Worm (Caenorhabditis elegans) whole organism, young adult: ENCODE data around the gene btb-18.

Experiments used
- B0019.2 ChIP-seq: fragments of 200-800 bp; sonication (Bioruptor generic); conservative IDR thresholded peaks from 2 replicates; pipeline ENCODE4 v1.3.6; 2022; ENCODE audit warnings: missing genetic modification reagents, missing genetic modification characterization, missing compliant biosample characterization
- B0261.1 ChIP-seq: sonication (generic microtip); optimal IDR thresholded peaks from 2 replicates; lab custom pipeline; 2016; ENCODE audit warnings: mild to moderate bottlenecking, missing genetic modification characterization, moderate library complexity, missing compliant biosample characterization
- B0336.3 ChIP-seq: fragments of 200-800 bp; sonication (Bioruptor generic); IDR thresholded peaks from 2 replicates; pipeline ENCODE4 v1.3.6; 2022; ENCODE audit warnings: missing genetic modification characterization, missing compliant biosample characterization
- C17E4.6 ChIP-seq: fragments of 200-800 bp; sonication (Bioruptor generic); IDR thresholded peaks from 2 replicates; pipeline ENCODE4 v1.3.6; 2022; ENCODE audit warnings: missing genetic modification reagents, missing genetic modification characterization, missing compliant biosample characterization
- F10E7.11 ChIP-seq: sonication (generic microtip); optimal IDR thresholded peaks from 2 replicates; lab custom pipeline; 2017; ENCODE audit warnings: mild to moderate bottlenecking, missing genetic modification characterization, moderate library complexity, missing compliant biosample characterization
- F39B2.1 ChIP-seq: fragments of 200-800 bp; sonication (Bioruptor generic); IDR thresholded peaks from 2 replicates; pipeline ENCODE4 v1.3.6; 2022; ENCODE audit warnings: missing genetic modification reagents, missing genetic modification characterization, missing compliant biosample characterization
- F49E8.2 ChIP-seq: sonication (generic microtip); optimal IDR thresholded peaks from 3 replicates; lab custom pipeline; 2017; ENCODE audit warnings: missing genetic modification characterization, mild to moderate bottlenecking, missing compliant biosample characterization, antibody characterized with exemption, moderate library complexity; ENCODE audit not compliant: insufficient read depth
- F52B5.7 ChIP-seq: sonication (generic microtip); optimal IDR thresholded peaks from 2 replicates; lab custom pipeline; 2016; ENCODE audit warnings: mild to moderate bottlenecking, missing genetic modification characterization, missing compliant biosample characterization
- T26A5.8 ChIP-seq: sonication (generic microtip); optimal IDR thresholded peaks from 2 replicates; lab custom pipeline; 2016; ENCODE audit warnings: missing genetic modification characterization, missing compliant biosample characterization
- Y53G8AR.9 ChIP-seq: fragments of 200-800 bp; sonication (Bioruptor generic); conservative IDR thresholded peaks from 2 replicates; pipeline ENCODE4 v1.3.6; 2022; ENCODE audit warnings: missing genetic modification reagents, missing genetic modification characterization, missing compliant biosample characterization
- Y79H2A.3 ChIP-seq: fragments of 200-800 bp; sonication (Bioruptor generic); conservative IDR thresholded peaks from 2 replicates; pipeline ENCODE4 v1.3.6; 2022; ENCODE audit warnings: missing genetic modification reagents, missing genetic modification characterization, missing compliant biosample characterization
- ZK185.1 ChIP-seq: sonication (generic microtip); optimal IDR thresholded peaks from 2 replicates; lab custom pipeline; 2016; ENCODE audit warnings: mild to moderate bottlenecking, missing genetic modification characterization, missing compliant biosample characterization; ENCODE audit not compliant: poor library complexity, severe bottlenecking
- atf-7 ChIP-seq: sonication (generic microtip); optimal IDR thresholded peaks from 2 replicates; lab custom pipeline; 2017; ENCODE audit warnings: mild to moderate bottlenecking, missing genetic modification characterization, missing compliant biosample characterization
- bed-2 ChIP-seq: fragments of 200-800 bp; sonication (Bioruptor generic); IDR thresholded peaks from 2 replicates; pipeline ENCODE4 v1.3.6; 2022; ENCODE audit warnings: missing genetic modification reagents, missing genetic modification characterization, missing compliant biosample characterization
- ccch-3 ChIP-seq: fragments of 200-800 bp; sonication (Bioruptor generic); optimal IDR thresholded peaks from 2 replicates; lab custom pipeline; 2018; ENCODE audit warnings: mild to moderate bottlenecking, missing genetic modification characterization, missing compliant biosample characterization
- cebp-1 ChIP-seq, 2 experiments: fragments of 200-800 bp in 1 of 2; sonication (Bioruptor generic) in 1 of 2; sonication (generic microtip) in 1 of 2; IDR thresholded peaks in 1 of 2; optimal IDR thresholded peaks in 1 of 2; 2 replicates each; pipeline versions ENCODE4 v1.3.6 to Lab custom; 2017 to 2022; ENCODE audit warnings: missing compliant biosample characterization in 2 of 2, missing genetic modification characterization in 2 of 2, mild to moderate bottlenecking in 1 of 2, missing genetic modification reagents in 1 of 2, moderate library complexity in 1 of 2
- dpl-1 ChIP-seq: fragments of 150-350 bp; optimal IDR thresholded peaks from 2 replicates; lab custom pipeline; 2014; ENCODE audit warnings: missing biosample characterization, missing genetic modification reagents, missing genetic modification characterization
- egl-18 ChIP-seq: fragments of 200-800 bp; sonication (Bioruptor generic); IDR thresholded peaks from 2 replicates; pipeline ENCODE4 v1.3.6; 2022; ENCODE audit warnings: missing genetic modification reagents, missing genetic modification characterization, missing compliant biosample characterization
- fkh-3 ChIP-seq: sonication (generic microtip); optimal IDR thresholded peaks from 2 replicates; lab custom pipeline; 2016; ENCODE audit warnings: mild to moderate bottlenecking, missing genetic modification characterization, missing compliant biosample characterization
- hlh-12 ChIP-seq: sonication (generic microtip); optimal IDR thresholded peaks from 2 replicates; lab custom pipeline; 2016; ENCODE audit warnings: missing genetic modification characterization, missing compliant biosample characterization
- hsf-1 ChIP-seq: fragments of 200-800 bp; sonication (Bioruptor generic); IDR thresholded peaks from 2 replicates; pipeline ENCODE4 v1.3.6; 2022; ENCODE audit warnings: missing genetic modification reagents, missing genetic modification characterization, missing compliant biosample characterization
- lin-40 ChIP-seq: sonication (generic microtip); optimal IDR thresholded peaks from 2 replicates; lab custom pipeline; 2016; ENCODE audit warnings: missing genetic modification characterization, mild to moderate bottlenecking, missing compliant biosample characterization, missing genotype, missing genetic modification reagents
- lir-1 ChIP-seq: fragments of 200-800 bp; sonication (Bioruptor generic); conservative IDR thresholded peaks from 2 replicates; pipeline ENCODE4 v1.3.6; 2022; ENCODE audit warnings: missing genetic modification reagents, missing genetic modification characterization, missing compliant biosample characterization
- lsy-27 ChIP-seq: sonication (generic microtip); optimal IDR thresholded peaks from 2 replicates; lab custom pipeline; 2017; ENCODE audit warnings: missing genetic modification characterization, mild to moderate bottlenecking, missing compliant biosample characterization, antibody characterized with exemption, missing genotype, borderline replicate concordance; ENCODE audit not compliant: insufficient read depth
- madf-6 ChIP-seq: fragments of 200-800 bp; sonication (Bioruptor generic); IDR thresholded peaks from 2 replicates; pipeline ENCODE4 v1.3.6; 2022; ENCODE audit warnings: missing genetic modification reagents, missing genetic modification characterization, missing compliant biosample characterization
- mcd-1 ChIP-seq: fragments of 200-800 bp; sonication (Bioruptor generic); IDR thresholded peaks from 2 replicates; pipeline ENCODE4 v1.3.6; 2022; ENCODE audit warnings: missing genetic modification reagents, missing genetic modification characterization, missing compliant biosample characterization
- nhr-120 ChIP-seq: fragments of 200-800 bp; sonication (Bioruptor generic); IDR thresholded peaks from 2 replicates; pipeline ENCODE4 v1.3.6; 2022; ENCODE audit warnings: missing genetic modification characterization, missing compliant biosample characterization
- nhr-179 ChIP-seq: sonication (generic microtip); optimal IDR thresholded peaks from 2 replicates; lab custom pipeline; 2016; ENCODE audit warnings: mild to moderate bottlenecking, missing genetic modification characterization, missing compliant biosample characterization
- nhr-27 ChIP-seq: fragments of 200-800 bp; sonication (Bioruptor generic); optimal IDR thresholded peaks from 2 replicates; lab custom pipeline; 2018; ENCODE audit warnings: mild to moderate bottlenecking, missing genetic modification characterization, moderate library complexity, missing compliant biosample characterization
- pbrm-1 ChIP-seq: fragments of 200-800 bp; sonication (Bioruptor generic); IDR thresholded peaks from 2 replicates; pipeline ENCODE4 v1.3.6; 2022; ENCODE audit warnings: missing genetic modification reagents, missing genetic modification characterization, missing compliant biosample characterization
- rpc-1 ChIP-seq, 2 experiments: fragments of 150-350 bp in 1 of 2; sonication (generic microtip) in 1 of 2; optimal IDR thresholded peaks; 2 replicates each; lab custom pipeline; 2014 to 2018; ENCODE audit warnings: missing biosample characterization in 1 of 2, missing genetic modification characterization in 1 of 2, missing genetic modification reagents in 1 of 2, missing genotype in 1 of 2
- sea-2 ChIP-seq: fragments of 200-800 bp; sonication (Bioruptor generic); IDR thresholded peaks from 2 replicates; pipeline ENCODE4 v1.3.6; 2022; ENCODE audit warnings: missing genetic modification characterization, missing compliant biosample characterization
- tbp1 ChIP-seq: fragments of 200-800 bp; sonication (Bioruptor generic); optimal IDR thresholded peaks from 2 replicates; lab custom pipeline; 2018; ENCODE audit warnings: mild to moderate bottlenecking, missing genetic modification characterization, missing compliant biosample characterization
- tbx-9 ChIP-seq: sonication (generic microtip); optimal IDR thresholded peaks from 2 replicates; lab custom pipeline; 2016; ENCODE audit warnings: borderline replicate concordance, missing genetic modification characterization, inconsistent platforms, missing compliant biosample characterization
- zfh-2 ChIP-seq: fragments of 200-800 bp; sonication (Bioruptor generic); conservative IDR thresholded peaks from 2 replicates; pipeline ENCODE4 v1.3.6; 2022; ENCODE audit warnings: missing genetic modification reagents, missing genetic modification characterization, missing compliant biosample characterization
- zim-3 ChIP-seq: sonication (generic microtip); optimal IDR thresholded peaks from 2 replicates; lab custom pipeline; 2017; ENCODE audit warnings: mild to moderate bottlenecking, missing genetic modification characterization, moderate library complexity, missing compliant biosample characterization
- ztf-18 ChIP-seq: sonication (generic microtip); optimal IDR thresholded peaks from 2 replicates; lab custom pipeline; 2016; ENCODE audit warnings: missing genotype, mild to moderate bottlenecking, missing genetic modification characterization, missing compliant biosample characterization

Gene btb-18

DNA sequence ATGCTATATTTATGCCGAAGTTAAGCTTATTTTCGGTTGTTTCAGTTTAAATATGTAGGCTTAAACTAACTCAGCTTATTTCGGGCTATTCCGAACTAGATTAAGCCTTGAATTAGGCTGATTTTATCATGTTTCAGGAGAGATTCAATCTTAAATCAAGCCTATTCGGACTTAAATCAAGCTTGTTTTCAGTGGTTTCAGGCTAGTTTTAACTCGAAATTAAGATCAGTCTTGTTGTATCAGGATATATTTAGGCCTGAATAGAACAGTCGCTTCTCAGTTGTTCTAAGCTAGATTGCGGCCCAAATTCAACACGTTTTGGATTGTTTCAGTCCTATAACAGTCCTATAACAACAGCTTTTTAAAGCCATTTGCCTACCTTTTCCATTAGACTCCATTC, 46.2 kb upstream of the btb-18 start:
- no peak for TF ChIP-seq hlh-12 (tag; lab: Kevin White, UChicago)
- no peak for TF ChIP-seq ztf-18 (tag; lab: Kevin White, UChicago)
- no peak for TF ChIP-seq nhr-120 (GFP tag; lab: Robert Waterston, UW)
- TF ChIP-seq fkh-3, result no peak
- no peak for TF ChIP-seq lin-40 (tag; lab: Kevin White, UChicago)
- no peak for TF ChIP-seq nhr-27 (tag; lab: Kevin White, UChicago)
- TF ChIP-seq madf-6 (GFP tag; lab: Robert Waterston, UW), result no peak
- no peak for TF ChIP-seq atf-7 (tag; lab: Kevin White, UChicago)
- TF ChIP-seq lsy-27 (tag; lab: Kevin White, UChicago), result no peak
- no peak for TF ChIP-seq zfh-2
- TF ChIP-seq C17E4.6 (GFP tag; lab: Robert Waterston, UW), result no peak
- TF ChIP-seq sea-2 (GFP tag; lab: Robert Waterston, UW), result no peak
- TF ChIP-seq F10E7.11, result no peak
- no peak for TF ChIP-seq Y79H2A.3 (GFP tag; lab: Robert Waterston, UW)
- TF ChIP-seq tbx-9 (tag; lab: Kevin White, UChicago), result no peak
- TF ChIP-seq bed-2, result no peak
- TF ChIP-seq mcd-1, result no peak
- TF ChIP-seq F52B5.7, result no peak
- no peak for TF ChIP-seq zim-3
- no peak for TF ChIP-seq cebp-1 (GFP tag; IDR thresholded peaks at IDR 0.05; lab: Robert Waterston, UW)
- TF ChIP-seq cebp-1 (tag; optimal IDR thresholded peaks at IDR 0.05; lab: Kevin White, UChicago), result no peak
- TF ChIP-seq, all 124 proteins: peak for 0

- TF ChIP-seq B0019.2 (GFP tag; lab: Robert Waterston, UW), result no peak
These were observed 38.8 kb upstream of the btb-18 start, which contains the start of gene gcy-19 for ce11 chrII:3259254-3259653. Gene gcy-19 (minus strand): TSS chrII:3259354.

ce11 chrII:3262504-3262903, 35.5 kb upstream of the btb-18 start, which contains the start of gene F02E11.2:
Gene F02E11.2 (plus strand): TSS chrII:3262804.
- no peak for TF ChIP-seq F10E7.11
- no peak for TF ChIP-seq ccch-3 (GFP tag; lab: Kevin White, UChicago)
- TF ChIP-seq egl-18 (GFP tag; lab: Robert Waterston, UW), result no peak
- no peak for TF ChIP-seq madf-6 (GFP tag; lab: Robert Waterston, UW)
- no peak for TF ChIP-seq fkh-3
- no peak for TF ChIP-seq B0336.3 (GFP tag; lab: Robert Waterston, UW)
- no peak for TF ChIP-seq rpc-1 (optimal IDR thresholded peaks at IDR 0.05; lab: Kevin White, UChicago)
- TF ChIP-seq rpc-1 (tag; optimal IDR thresholded peaks at IDR 0.05; lab: Kevin White, UChicago), result peak; percentile 33
- TF ChIP-seq ztf-18 (tag; lab: Kevin White, UChicago), result no peak

DNA sequence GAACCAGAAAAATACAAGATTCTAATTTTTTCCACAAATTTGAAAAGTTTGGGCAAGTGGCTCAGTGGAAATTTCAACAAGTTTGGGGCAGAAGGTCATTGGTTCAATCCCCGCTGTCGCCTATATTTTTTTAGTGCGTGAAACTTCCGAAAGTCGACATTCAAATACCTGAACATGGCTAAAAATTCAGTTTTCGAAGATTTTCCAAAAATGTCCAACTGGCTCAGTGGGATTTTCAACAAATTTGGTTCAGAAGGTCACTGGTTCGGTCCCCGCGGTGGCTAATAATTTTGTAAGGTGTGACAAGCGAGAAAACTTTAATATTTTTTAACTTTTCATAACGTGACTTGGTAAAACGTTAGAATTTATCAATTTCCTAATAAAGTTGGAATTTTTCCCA, 33.3 kb upstream of the btb-18 start:
- no peak for TF ChIP-seq lir-1 (GFP tag; lab: Robert Waterston, UW)
- TF ChIP-seq Y53G8AR.9 (GFP tag; lab: Robert Waterston, UW), result no peak
- no peak for TF ChIP-seq sea-2 (GFP tag; lab: Robert Waterston, UW)
- TF ChIP-seq nhr-179 (tag; lab: Kevin White, UChicago), result no peak
- TF ChIP-seq T26A5.8 (tag; lab: Kevin White, UChicago), result no peak
- TF ChIP-seq ZK185.1 (tag; lab: Kevin White, UChicago), result no peak
- TF ChIP-seq dpl-1 (GFP tag; lab: Kevin White, UChicago), result no peak
- TF ChIP-seq tbp1 (GFP tag; lab: Kevin White, UChicago), result peak; percentile 67
- no peak for TF ChIP-seq F49E8.2 (tag; lab: Kevin White, UChicago)
- TF ChIP-seq F39B2.1 (GFP tag; lab: Robert Waterston, UW), result no peak
- TF ChIP-seq B0261.1 (tag; lab: Kevin White, UChicago), result peak; percentile 44
- no peak for TF ChIP-seq rpc-1 (optimal IDR thresholded peaks at IDR 0.05; lab: Kevin White, UChicago)
- peak; percentile 58 for TF ChIP-seq rpc-1 (tag; optimal IDR thresholded peaks at IDR 0.05; lab: Kevin White, UChicago)
- TF ChIP-seq hsf-1 (GFP tag; lab: Robert Waterston, UW), result no peak
- TF ChIP-seq pbrm-1 (GFP tag; lab: Robert Waterston, UW), result no peak
